Fruit fly (Drosophila melanogaster) whole organism: ENCODE data around the gene PolD2.

Experiments
- CG8478 ChIP-seq: fragments of >200 bp; optimal IDR thresholded peaks from 2 replicates; lab custom pipeline; 2018; ENCODE audit warnings: inconsistent platforms
- Dll ChIP-seq: fragments of >200 bp; optimal IDR thresholded peaks from 2 replicates; lab custom pipeline; 2017
- EcR ChIP-seq, 2 experiments: fragments of >200 bp; optimal IDR thresholded peaks; 2 replicates each; lab custom pipeline; 2017; ENCODE audit warnings: missing biosample characterization in 2 of 2, missing genetic modification characterization in 2 of 2, missing genetic modification reagents in 2 of 2
- pan ChIP-seq: fragments of >200 bp; optimal IDR thresholded peaks from 2 replicates; lab custom pipeline; 2017
- psq ChIP-seq: fragments of >200 bp; optimal IDR thresholded peaks from 2 replicates; lab custom pipeline; 2017
- usp ChIP-seq: fragments of >200 bp; optimal IDR thresholded peaks from 2 replicates; lab custom pipeline; 2017; ENCODE audit warnings: missing biosample characterization, missing genetic modification characterization, mixed read lengths

dm6 chr3L:1730873-1731272 lies 44.6 kb upstream of the PolD2 start, which contains the start of gene drpr:
- TF ChIP-seq CG8478 (lab: Kevin White, UChicago) (no peak), Dll (lab: Kevin White, UChicago) (no peak), psq (lab: Kevin White, UChicago) (no peak), pan (no peak), usp (GFP tag; lab: Kevin White, UChicago) (no peak), EcR (GFP tag; optimal IDR thresholded peaks at IDR 0.05; lab: Kevin White, UChicago) (no peak)
